Worm (Caenorhabditis elegans) whole organism, young adult: Measurements from ENCODE around the gene smc-6.
A peak's percentile ranks its signal among the peaks of the same experiment; 100 is the strongest.

Experiments
- F49E8.2 ChIP-seq: sonication (generic microtip); optimal IDR thresholded peaks from 3 replicates; lab custom pipeline; 2017; ENCODE audit warnings: missing genetic modification characterization, mild to moderate bottlenecking, missing compliant biosample characterization, antibody characterized with exemption, moderate library complexity; ENCODE audit not compliant: insufficient read depth
- F57A8.1 ChIP-seq: fragments of 200-800 bp; sonication (Bioruptor generic); optimal IDR thresholded peaks from 2 replicates; lab custom pipeline; 2018; ENCODE audit warnings: mild to moderate bottlenecking, missing genetic modification characterization, moderate library complexity, missing compliant biosample characterization
- F57C9.4 ChIP-seq: sonication (generic microtip); optimal IDR thresholded peaks from 2 replicates; lab custom pipeline; 2017; ENCODE audit warnings: mild to moderate bottlenecking, missing genetic modification characterization, missing compliant biosample characterization
- K12H6.12 ChIP-seq: fragments of 200-800 bp; sonication (Bioruptor generic); optimal IDR thresholded peaks from 2 replicates; lab custom pipeline; 2018; ENCODE audit warnings: mild to moderate bottlenecking, missing genetic modification characterization, missing compliant biosample characterization
- Y53G8AR.9 ChIP-seq: fragments of 200-800 bp; sonication (Bioruptor generic); conservative IDR thresholded peaks from 2 replicates; pipeline ENCODE4 v1.3.6; 2022; ENCODE audit warnings: missing genetic modification reagents, missing genetic modification characterization, missing compliant biosample characterization
- Y56A3A.18 ChIP-seq: fragments of 200-800 bp; sonication (Bioruptor generic); IDR thresholded peaks from 2 replicates; pipeline ENCODE4 v1.3.6; 2022; ENCODE audit warnings: missing genetic modification reagents, missing genetic modification characterization, missing compliant biosample characterization
- Y95B8A.8 ChIP-seq: fragments of 200-800 bp; sonication (Bioruptor generic); IDR thresholded peaks from 2 replicates; pipeline ENCODE4 v1.3.6; 2022; ENCODE audit warnings: missing genetic modification reagents, missing genetic modification characterization, missing compliant biosample characterization
- ZK185.1 ChIP-seq: sonication (generic microtip); optimal IDR thresholded peaks from 2 replicates; lab custom pipeline; 2016; ENCODE audit warnings: mild to moderate bottlenecking, missing genetic modification characterization, missing compliant biosample characterization; ENCODE audit not compliant: poor library complexity, severe bottlenecking
- ama-1 ChIP-seq, 3 experiments: fragments of 150-350 bp in 1 of 3; sonication (generic microtip) in 2 of 3; optimal IDR thresholded peaks; 2 replicates each; lab custom pipeline; 2014 to 2018; ENCODE audit warnings: missing biosample characterization in 2 of 3, missing genetic modification characterization in 2 of 3, missing genetic modification reagents in 2 of 3
- attf-3 ChIP-seq: fragments of 200-800 bp; sonication (Bioruptor generic); conservative IDR thresholded peaks from 2 replicates; pipeline ENCODE4 v1.3.6; 2022; ENCODE audit warnings: missing genetic modification reagents, missing genetic modification characterization, missing compliant biosample characterization
- attf-5 ChIP-seq: fragments of 200-800 bp; sonication (Bioruptor generic); optimal IDR thresholded peaks from 2 replicates; lab custom pipeline; 2018; ENCODE audit warnings: mild to moderate bottlenecking, missing genetic modification characterization, missing compliant biosample characterization
- cebp-2 ChIP-seq: fragments of 200-800 bp; sonication (Bioruptor generic); IDR thresholded peaks from 2 replicates; pipeline ENCODE4 v1.3.6; 2022; ENCODE audit warnings: missing genetic modification characterization, missing compliant biosample characterization
- ceh-79 ChIP-seq: sonication (generic microtip); optimal IDR thresholded peaks from 2 replicates; lab custom pipeline; 2017; ENCODE audit warnings: mild to moderate bottlenecking, missing genetic modification characterization, missing compliant biosample characterization
- efl-1 ChIP-seq: fragments of 150-350 bp; optimal IDR thresholded peaks from 2 replicates; lab custom pipeline; 2014; ENCODE audit warnings: missing biosample characterization, missing genetic modification reagents, missing genetic modification characterization
- egl-18 ChIP-seq: fragments of 200-800 bp; sonication (Bioruptor generic); IDR thresholded peaks from 2 replicates; pipeline ENCODE4 v1.3.6; 2022; ENCODE audit warnings: missing genetic modification reagents, missing genetic modification characterization, missing compliant biosample characterization
- ekl-4 ChIP-seq: fragments of 200-800 bp; sonication (Bioruptor generic); IDR thresholded peaks from 2 replicates; pipeline ENCODE4 v1.3.6; 2022; ENCODE audit warnings: missing genetic modification reagents, missing genetic modification characterization, missing compliant biosample characterization
- fkh-3 ChIP-seq: sonication (generic microtip); optimal IDR thresholded peaks from 2 replicates; lab custom pipeline; 2016; ENCODE audit warnings: mild to moderate bottlenecking, missing genetic modification characterization, missing compliant biosample characterization
- hlh-26 ChIP-seq: fragments of 200-800 bp; sonication (Bioruptor generic); conservative IDR thresholded peaks from 2 replicates; pipeline ENCODE4 v1.3.6; 2022; ENCODE audit warnings: missing genetic modification reagents, missing genetic modification characterization, missing compliant biosample characterization
- lag-1 ChIP-seq: fragments of 200-800 bp; sonication (Bioruptor generic); IDR thresholded peaks from 2 replicates; pipeline ENCODE4 v1.3.6; 2022; ENCODE audit warnings: missing genetic modification reagents, missing genetic modification characterization, missing compliant biosample characterization
- let-526 ChIP-seq: fragments of 200-800 bp; sonication (Bioruptor generic); IDR thresholded peaks from 2 replicates; pipeline ENCODE4 v1.3.6; 2022; ENCODE audit warnings: missing genetic modification reagents, missing genetic modification characterization, missing compliant biosample characterization
- lsl-1 ChIP-seq: fragments of 200-800 bp; sonication (Bioruptor generic); optimal IDR thresholded peaks from 2 replicates; lab custom pipeline; 2018; ENCODE audit warnings: mild to moderate bottlenecking, missing genetic modification characterization, moderate library complexity, missing compliant biosample characterization
- madf-8 ChIP-seq: fragments of 200-800 bp; sonication (Bioruptor generic); conservative IDR thresholded peaks from 2 replicates; pipeline ENCODE4 v1.3.6; 2022; ENCODE audit warnings: missing genetic modification reagents, missing genetic modification characterization, missing compliant biosample characterization
- mcd-1 ChIP-seq: fragments of 200-800 bp; sonication (Bioruptor generic); IDR thresholded peaks from 2 replicates; pipeline ENCODE4 v1.3.6; 2022; ENCODE audit warnings: missing genetic modification reagents, missing genetic modification characterization, missing compliant biosample characterization
- nfyb-1 ChIP-seq: fragments of 200-800 bp; sonication (Bioruptor generic); IDR thresholded peaks from 2 replicates; pipeline ENCODE4 v1.3.6; 2022; ENCODE audit warnings: missing genetic modification reagents, missing genetic modification characterization, missing compliant biosample characterization
- nhr-179 ChIP-seq: sonication (generic microtip); optimal IDR thresholded peaks from 2 replicates; lab custom pipeline; 2016; ENCODE audit warnings: mild to moderate bottlenecking, missing genetic modification characterization, missing compliant biosample characterization
- nhr-80 ChIP-seq: sonication (generic microtip); optimal IDR thresholded peaks from 2 replicates; lab custom pipeline; 2016; ENCODE audit warnings: missing genetic modification characterization, missing compliant biosample characterization
- pbrm-1 ChIP-seq: fragments of 200-800 bp; sonication (Bioruptor generic); IDR thresholded peaks from 2 replicates; pipeline ENCODE4 v1.3.6; 2022; ENCODE audit warnings: missing genetic modification reagents, missing genetic modification characterization, missing compliant biosample characterization
- pha-4 ChIP-seq: fragments of 150-350 bp; sonication (generic microtip); optimal IDR thresholded peaks from 2 replicates; lab custom pipeline; 2014; ENCODE audit warnings: missing biosample characterization, missing genetic modification reagents, missing genetic modification characterization
- rcor-1 ChIP-seq: fragments of 200-800 bp; sonication (Bioruptor generic); IDR thresholded peaks from 2 replicates; pipeline ENCODE4 v1.3.6; 2022; ENCODE audit warnings: missing genetic modification reagents, missing genetic modification characterization, missing compliant biosample characterization
- repo-1 ChIP-seq: sonication (generic microtip); optimal IDR thresholded peaks from 2 replicates; lab custom pipeline; 2017; ENCODE audit warnings: mild to moderate bottlenecking, missing genetic modification characterization, missing compliant biosample characterization
- tbp1 ChIP-seq: fragments of 200-800 bp; sonication (Bioruptor generic); optimal IDR thresholded peaks from 2 replicates; lab custom pipeline; 2018; ENCODE audit warnings: mild to moderate bottlenecking, missing genetic modification characterization, missing compliant biosample characterization
- xnd-1 ChIP-seq: sonication (generic microtip); optimal IDR thresholded peaks from 2 replicates; lab custom pipeline; 2016; ENCODE audit warnings: missing genotype, missing genetic modification reagents, missing genetic modification characterization, missing compliant biosample characterization
- zfh-2 ChIP-seq: fragments of 200-800 bp; sonication (Bioruptor generic); conservative IDR thresholded peaks from 2 replicates; pipeline ENCODE4 v1.3.6; 2022; ENCODE audit warnings: missing genetic modification reagents, missing genetic modification characterization, missing compliant biosample characterization
- zim-3 ChIP-seq: sonication (generic microtip); optimal IDR thresholded peaks from 2 replicates; lab custom pipeline; 2017; ENCODE audit warnings: mild to moderate bottlenecking, missing genetic modification characterization, moderate library complexity, missing compliant biosample characterization
- ztf-26 ChIP-seq: sonication (generic microtip); optimal IDR thresholded peaks from 2 replicates; lab custom pipeline; 2017; ENCODE audit warnings: missing genetic modification characterization, missing compliant biosample characterization
- ztf-3 ChIP-seq: fragments of 200-800 bp; sonication (Bioruptor generic); optimal IDR thresholded peaks from 2 replicates; lab custom pipeline; 2018; ENCODE audit warnings: mild to moderate bottlenecking, missing genetic modification characterization, missing compliant biosample characterization

The smc-6 gene

ce11 chrII:11604613-11605012, 26.1 kb downstream of the smc-6 start:
- TF ChIP-seq K12H6.12 (tag; lab: Kevin White, UChicago) (no peak), nhr-80 (tag; lab: Kevin White, UChicago) (peak; percentile 67), tbp1 (GFP tag; lab: Kevin White, UChicago) (no peak), Y53G8AR.9 (no peak)

- TF ChIP-seq nhr-80 (tag; lab: Kevin White, UChicago) (peak; percentile 48), ztf-26 (tag; lab: Kevin White, UChicago) (peak; percentile 13), ekl-4 (GFP tag; lab: Robert Waterston, UW) (no peak)
Measured at ce11 chrII:11611462-11611861, 32.9 kb downstream of the smc-6 start.

DNA sequence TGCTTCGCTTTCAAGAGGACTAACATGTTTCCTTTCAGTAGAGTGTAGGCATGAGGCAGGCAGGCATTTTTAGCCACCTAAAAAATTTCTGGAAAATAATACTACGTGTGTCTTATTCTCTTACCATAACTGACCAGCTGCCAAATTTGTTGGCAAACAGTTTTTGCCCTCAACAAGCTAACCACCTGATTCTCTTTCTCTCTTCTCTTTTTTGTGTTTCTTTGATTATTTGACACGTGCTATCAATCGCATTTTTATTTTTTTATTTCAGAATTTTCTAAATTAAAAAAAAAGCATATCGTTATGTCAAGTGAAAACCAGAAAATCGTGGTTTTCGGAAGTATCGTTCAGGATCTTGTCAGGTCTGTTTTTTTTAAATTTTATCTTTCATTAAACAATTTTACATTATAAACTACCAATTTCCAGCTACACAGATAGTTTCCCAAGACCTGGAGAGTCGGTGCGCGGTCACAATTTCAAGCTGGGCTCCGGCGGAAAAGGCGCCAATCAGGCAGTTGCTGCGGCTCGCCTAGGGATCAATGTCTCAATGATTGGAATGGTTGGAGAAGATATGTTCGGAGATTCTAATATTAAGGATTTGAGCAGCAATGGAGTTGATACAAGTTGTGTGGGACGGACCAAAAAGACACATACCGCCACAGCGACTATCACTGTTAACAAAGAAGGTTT, 33.7 kb downstream of the smc-6 start, which contains the start of gene F07A11.5:
TSS of gene F07A11.5 (plus strand) at position 267 of the 690 bp plus-strand sequence.
- TF ChIP-seq nhr-80 (tag; lab: Kevin White, UChicago): peak; percentile 16
- 0 out of 2 replicates have a peak, but pooled peaks have one; percentile 12 for TF ChIP-seq zfh-2 (GFP tag; lab: Robert Waterston, UW)
- TF ChIP-seq egl-18 (GFP tag; lab: Robert Waterston, UW): no peak
- no peak for TF ChIP-seq lsl-1 (GFP tag; lab: Kevin White, UChicago)
- TF ChIP-seq, all 124 proteins: peak for 2

DNA sequence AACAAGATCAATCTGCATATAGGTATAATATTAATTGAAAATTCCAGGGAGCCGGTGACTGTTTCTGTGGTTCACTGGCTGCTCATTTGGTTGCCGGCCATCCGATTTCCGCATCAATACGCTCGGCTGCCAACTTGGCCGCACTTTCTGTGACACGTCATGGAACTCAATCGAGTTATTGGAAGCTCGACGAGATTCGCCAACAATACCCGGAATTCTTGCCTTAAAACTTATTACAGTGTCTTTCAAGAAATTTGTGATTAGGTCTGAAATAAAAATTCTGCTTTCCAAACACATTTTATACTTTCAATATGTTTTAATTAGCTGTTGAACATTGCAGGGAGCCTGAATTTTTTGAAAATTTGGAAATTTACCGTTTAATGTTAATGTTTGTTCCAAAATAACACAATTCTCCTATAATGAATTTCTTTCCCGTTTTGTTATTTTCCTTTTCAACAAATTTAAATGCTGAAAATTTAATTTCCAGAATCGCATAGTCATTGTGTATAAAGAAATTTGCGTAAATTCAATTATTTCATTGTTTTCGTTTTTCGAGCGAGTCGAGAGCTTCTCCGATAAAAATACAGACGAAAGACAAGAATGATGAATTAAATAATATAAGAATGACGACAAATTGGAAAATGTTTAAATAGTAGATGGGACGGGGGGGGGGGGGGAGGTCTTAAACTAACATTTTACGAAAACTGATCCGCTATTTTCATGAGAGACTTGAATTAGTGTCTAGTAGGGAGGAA, 35.8 kb downstream of the smc-6 start:
- TF ChIP-seq F57A8.1 (no peak), rcor-1 (no peak), cebp-2 (GFP tag; lab: Robert Waterston, UW) (0 out of 2 replicates have a peak, but pooled peaks have one; percentile 18), ama-1 (optimal IDR thresholded peaks at IDR 0.05; lab: Kevin White, UChicago) (peak; percentile 28), ama-1 (GFP tag; optimal IDR thresholded peaks at IDR 0.05; lab: Kevin White, UChicago) (no peak), mcd-1 (GFP tag; lab: Robert Waterston, UW) (no peak)

- TF ChIP-seq ZK185.1 (tag; lab: Kevin White, UChicago) (no peak), Y56A3A.18 (GFP tag; lab: Robert Waterston, UW) (no peak), Y95B8A.8 (no peak), F49E8.2 (no peak), nfyb-1 (GFP tag; lab: Robert Waterston, UW) (no peak), pha-4 (tag; lab: Kevin White, UChicago) (no peak), ama-1 (optimal IDR thresholded peaks at IDR 0.05; lab: Kevin White, UChicago) (no peak), ama-1 (GFP tag; optimal IDR thresholded peaks at IDR 0.05; lab: Kevin White, UChicago) (no peak), ceh-79 (tag; lab: Kevin White, UChicago) (no peak), lsl-1 (GFP tag; lab: Kevin White, UChicago) (no peak), fkh-3 (tag; lab: Kevin White, UChicago) (no peak)
Measured at ce11 chrII:11616333-11616942, 37.9 kb downstream of the smc-6 start.

- no peak for TF ChIP-seq nhr-179 (tag; lab: Kevin White, UChicago)
- TF ChIP-seq xnd-1 (tag; lab: Kevin White, UChicago): no peak
- no peak for TF ChIP-seq lag-1 (GFP tag; lab: Robert Waterston, UW)
- TF ChIP-seq F49E8.2: no peak
- TF ChIP-seq ztf-3 (GFP tag; lab: Kevin White, UChicago): no peak
- TF ChIP-seq pbrm-1: no peak
- TF ChIP-seq let-526 (GFP tag; lab: Robert Waterston, UW): no peak
- no peak for TF ChIP-seq zim-3 (tag; lab: Kevin White, UChicago)
- no peak for TF ChIP-seq madf-8 (GFP tag; lab: Robert Waterston, UW)
- TF ChIP-seq pha-4 (tag; lab: Kevin White, UChicago): no peak
- no peak for TF ChIP-seq efl-1 (GFP tag; lab: Kevin White, UChicago)
- TF ChIP-seq hlh-26: no peak
- TF ChIP-seq F57C9.4 (tag; lab: Kevin White, UChicago): no peak
- TF ChIP-seq repo-1 (tag; lab: Kevin White, UChicago): no peak
- TF ChIP-seq attf-5 (GFP tag; lab: Kevin White, UChicago): peak; percentile 8
- TF ChIP-seq ztf-26 (tag; lab: Kevin White, UChicago): peak; percentile 18
- TF ChIP-seq attf-3: no peak
Measured at ce11 chrII:11617715-11618114, 39.2 kb downstream of the smc-6 start.
